Worm (Caenorhabditis elegans) whole organism, L4/young adult: Measurements from ENCODE around the gene C47E8.1.

Experiments
- W03F9.2 ChIP-seq: fragments of 150-350 bp; optimal IDR thresholded peaks from 2 replicates; lab custom pipeline; 2014; ENCODE audit warnings: missing biosample characterization, missing genetic modification characterization
- dao-5 ChIP-seq: sonication (generic microtip); optimal IDR thresholded peaks from 2 replicates; lab custom pipeline; 2016; ENCODE audit warnings: missing genotype, missing genetic modification characterization, moderate library complexity, missing compliant biosample characterization
- him-1 ChIP-seq: sonication (generic microtip); optimal IDR thresholded peaks from 2 replicates; lab custom pipeline; 2016; ENCODE audit warnings: missing genotype, missing genetic modification reagents, missing genetic modification characterization, missing compliant biosample characterization

DNA sequence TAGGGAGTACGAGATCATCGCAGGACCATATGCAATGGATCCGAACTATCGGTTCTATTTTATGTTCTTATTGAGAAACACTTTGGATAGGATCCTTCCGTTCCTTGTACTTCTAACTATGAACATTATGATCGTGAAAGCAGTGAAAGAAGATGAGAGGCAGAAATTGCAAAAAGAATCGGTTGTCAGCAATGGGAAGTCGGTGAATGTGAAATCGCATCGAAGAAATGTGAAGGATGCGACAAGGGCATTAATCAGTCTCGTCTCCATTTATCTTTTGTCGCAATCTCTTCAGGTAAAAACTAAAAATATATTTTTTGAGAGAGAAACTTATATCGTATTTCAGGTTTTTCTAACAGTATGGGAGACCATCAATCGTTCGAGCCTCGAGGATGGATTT, 17.0 kb downstream of the C47E8.1 start:
- TF ChIP-seq dao-5 (tag; lab: Kevin White, UChicago) (no peak), W03F9.2 (no peak), him-1 (tag; lab: Kevin White, UChicago) (no peak)
